Fruit fly (Drosophila melanogaster) Kc167 (cell line): Measurements from ENCODE around the gene CG12104.

Source experiments
- Myc ChIP-seq: fragments of >200 bp; optimal IDR thresholded peaks from 2 replicates; lab custom pipeline; 2017; ENCODE audit warnings: missing external identifiers
- Sin3A ChIP-seq: fragments of >200 bp; optimal IDR thresholded peaks from 2 replicates; lab custom pipeline; 2018; ENCODE audit warnings: missing external identifiers
- h ChIP-seq: fragments of >200 bp; optimal IDR thresholded peaks from 3 replicates; lab custom pipeline; 2018; ENCODE audit warnings: missing external identifiers
- insv ChIP-seq: fragments of >200 bp; optimal IDR thresholded peaks from 3 replicates; lab custom pipeline; 2018; ENCODE audit warnings: missing external identifiers
- psq ChIP-seq: fragments of >200 bp; optimal IDR thresholded peaks from 2 replicates; lab custom pipeline; 2017; ENCODE audit warnings: missing external identifiers

DNA sequence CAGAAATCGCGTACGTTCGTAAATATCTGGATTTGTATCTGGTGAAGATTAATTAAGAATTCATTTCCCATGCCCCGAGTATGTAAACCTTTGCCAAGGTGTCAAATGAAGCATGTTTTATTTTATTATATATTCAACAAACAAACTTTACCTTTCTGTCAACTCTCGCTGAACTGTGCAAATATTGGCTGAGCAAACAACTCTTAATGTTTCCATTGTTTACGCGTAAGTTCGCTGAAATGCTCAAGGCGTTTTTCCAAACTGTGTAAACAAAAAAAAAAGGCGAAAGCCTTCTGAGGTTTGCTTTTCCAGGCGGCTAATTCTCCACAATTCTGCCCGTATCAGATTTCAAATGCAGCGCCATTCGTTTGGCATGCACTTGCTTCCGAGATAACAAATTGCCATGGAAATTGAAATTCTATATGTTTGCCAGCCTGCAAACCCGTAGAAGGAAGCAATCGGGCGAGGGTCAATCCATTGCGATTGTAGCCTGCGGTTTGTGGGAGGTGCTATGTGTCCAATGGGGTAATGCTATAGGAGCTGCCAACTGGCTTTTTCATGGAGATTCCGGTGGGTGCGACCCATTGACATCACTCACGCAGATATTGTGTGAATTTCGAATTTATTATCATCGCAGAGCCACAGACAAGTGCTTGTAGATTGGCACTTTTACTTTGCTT, 10.6 kb downstream of the CG12104 start:
- no peak for TF ChIP-seq insv (lab: Kevin White, UChicago)
- no peak for TF ChIP-seq Sin3A (lab: Kevin White, UChicago)
- no peak for TF ChIP-seq Myc (lab: Kevin White, UChicago)
- no peak for TF ChIP-seq h (lab: Kevin White, UChicago)
- TF ChIP-seq psq, result no peak
